Worm (Caenorhabditis elegans) whole organism, midembryonic: ENCODE measurements around the gene Y14H12B.1.

Experiments
- T22C8.4 ChIP-seq: fragments of 200-800 bp; sonication (Bioruptor generic); IDR thresholded peaks from 2 replicates; pipeline ENCODE4 v1.3.6; 2022; ENCODE audit warnings: missing genetic modification characterization, missing compliant biosample characterization
- cog-1 ChIP-seq: sonication (generic microtip); optimal IDR thresholded peaks from 2 replicates; lab custom pipeline; 2016; ENCODE audit warnings: missing genetic modification characterization, missing compliant biosample characterization
- flt-1 ChIP-seq: fragments of 200-800 bp; sonication (Bioruptor generic); IDR thresholded peaks from 2 replicates; pipeline ENCODE4 v1.3.6; 2022; ENCODE audit warnings: missing genetic modification characterization, missing compliant biosample characterization
- klf-2 ChIP-seq: fragments of 200-800 bp; sonication (Bioruptor generic); conservative IDR thresholded peaks from 2 replicates; pipeline ENCODE4 v1.3.6; 2022; ENCODE audit warnings: missing genetic modification reagents, missing genetic modification characterization, missing compliant biosample characterization
- med-1 ChIP-seq: sonication (generic microtip); optimal IDR thresholded peaks from 2 replicates; lab custom pipeline; 2017; ENCODE audit warnings: missing genetic modification characterization, mild to moderate bottlenecking, missing compliant biosample characterization, antibody characterized with exemption, missing genetic modification reagents; ENCODE audit not compliant: insufficient read depth
- ref-1 ChIP-seq: fragments of 200-800 bp; sonication (Bioruptor generic); conservative IDR thresholded peaks from 2 replicates; pipeline ENCODE4 v1.3.6; 2022; ENCODE audit warnings: missing genetic modification reagents, missing genetic modification characterization, missing compliant biosample characterization
- tab-1 ChIP-seq: fragments of 200-800 bp; sonication (Bioruptor generic); IDR thresholded peaks from 2 replicates; pipeline ENCODE4 v1.3.6; 2022; ENCODE audit warnings: missing genetic modification characterization, missing compliant biosample characterization
- ztf-23 ChIP-seq: fragments of 200-800 bp; sonication (Bioruptor generic); IDR thresholded peaks from 2 replicates; pipeline ENCODE4 v1.3.6; 2022; ENCODE audit warnings: missing genetic modification reagents, missing genetic modification characterization, missing compliant biosample characterization
- ztf-29 ChIP-seq: fragments of 200-800 bp; sonication (Bioruptor generic); IDR thresholded peaks from 2 replicates; pipeline ENCODE4 v1.3.6; 2022; ENCODE audit warnings: missing genetic modification reagents, missing genetic modification characterization, missing compliant biosample characterization

ce11 chrII:3950077-3950476, 15.8 kb downstream of the Y14H12B.1 start, which contains the start of gene sea-2:
- TF ChIP-seq tab-1 (GFP tag; lab: Robert Waterston, UW) (no peak), flt-1 (GFP tag; lab: Robert Waterston, UW) (no peak), klf-2 (GFP tag; lab: Robert Waterston, UW) (no peak), ref-1 (GFP tag; lab: Robert Waterston, UW) (no peak), med-1 (GFP tag; lab: Kevin White, UChicago) (no peak), ztf-23 (GFP tag; lab: Robert Waterston, UW) (no peak), ztf-29 (GFP tag; lab: Robert Waterston, UW) (no peak), cog-1 (no peak), T22C8.4 (GFP tag; lab: Robert Waterston, UW) (no peak)
